Worm (Caenorhabditis elegans) whole organism, L2 larva: ENCODE results near the gene math-42.

Experiments
- ama-1 ChIP-seq: fragments of 150-350 bp; optimal IDR thresholded peaks from 2 replicates; lab custom pipeline; 2018; ENCODE audit warnings: inconsistent platforms
- ceh-82 ChIP-seq: fragments of 150-350 bp; optimal IDR thresholded peaks from 2 replicates; lab custom pipeline; 2014; ENCODE audit warnings: missing biosample characterization, missing genetic modification characterization
- fos-1 ChIP-seq: fragments of 150-350 bp; optimal IDR thresholded peaks from 2 replicates; lab custom pipeline; 2014; ENCODE audit warnings: missing biosample characterization, missing genetic modification characterization
- lin-13 ChIP-seq: fragments of 150-350 bp; optimal IDR thresholded peaks from 2 replicates; lab custom pipeline; 2014; ENCODE audit warnings: missing biosample characterization, missing genetic modification reagents, missing genetic modification characterization
- lin-39 ChIP-seq: fragments of 150-350 bp; optimal IDR thresholded peaks from 2 replicates; lab custom pipeline; 2014; ENCODE audit warnings: missing biosample characterization, missing genetic modification reagents, missing genetic modification characterization
- lsy-2 ChIP-seq, 2 experiments: fragments of 150-350 bp in 1 of 2; sonication (generic microtip) in 1 of 2; optimal IDR thresholded peaks; 2 replicates each; lab custom pipeline; 2014 to 2017; ENCODE audit warnings: missing biosample characterization in 2 of 2, missing genetic modification characterization in 2 of 2
- nhr-11 ChIP-seq: fragments of 150-350 bp; optimal IDR thresholded peaks from 2 replicates; lab custom pipeline; 2014; ENCODE audit warnings: missing biosample characterization, missing genetic modification characterization
- unc-62 ChIP-seq: fragments of 150-350 bp; optimal IDR thresholded peaks from 2 replicates; lab custom pipeline; 2014; ENCODE audit warnings: missing biosample characterization, missing genetic modification reagents, missing genetic modification characterization

DNA sequence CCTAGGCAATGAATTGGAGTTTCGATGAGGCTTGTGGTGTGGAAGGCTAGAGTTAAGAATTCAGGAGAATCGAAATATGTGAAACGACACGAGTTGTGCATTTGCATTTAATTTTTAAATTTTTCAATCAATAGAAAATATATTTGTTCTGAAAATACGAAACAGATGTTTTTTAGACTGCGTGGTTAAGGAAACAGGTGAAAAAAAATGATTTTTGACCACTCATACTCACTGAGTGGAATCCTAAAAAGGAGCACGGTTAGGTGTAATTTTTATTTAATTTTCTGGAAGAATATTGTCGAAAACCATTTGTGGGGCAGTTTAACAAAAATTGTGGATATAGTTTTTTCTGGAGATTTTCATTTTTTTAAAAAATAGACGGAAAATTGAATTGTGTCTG lies 17.1 kb downstream of the math-42 start, which contains the start of gene srh-195:
- TF ChIP-seq fos-1 (tag; lab: Kevin White, UChicago) (no peak), nhr-11 (no peak), ama-1 (lab: Kevin White, UChicago) (no peak), ceh-82 (tag; lab: Kevin White, UChicago) (no peak), lin-39 (tag; lab: Kevin White, UChicago) (no peak), lin-13 (GFP tag; lab: Kevin White, UChicago) (no peak), unc-62 (GFP tag; lab: Kevin White, UChicago) (no peak), lsy-2 (tag; optimal IDR thresholded peaks at IDR 0.05; lab: Kevin White, UChicago) (no peak)
